Worm (Caenorhabditis elegans) whole organism, L2 larva: ENCODE results near the gene ztf-17.
A peak's percentile ranks its signal among the peaks of the same experiment; 100 is the strongest.

Source experiments
- C34F6.9 ChIP-seq: fragments of 150-350 bp; optimal IDR thresholded peaks from 2 replicates; lab custom pipeline; 2014; ENCODE audit warnings: missing biosample characterization, missing genetic modification characterization
- F13H6.1 ChIP-seq: sonication (generic microtip); optimal IDR thresholded peaks from 2 replicates; lab custom pipeline; 2016; ENCODE audit warnings: missing genetic modification characterization, missing compliant biosample characterization
- R02D3.7 ChIP-seq: fragments of 150-350 bp; optimal IDR thresholded peaks from 2 replicates; lab custom pipeline; 2014; ENCODE audit warnings: missing biosample characterization, missing genetic modification characterization
- Y55F3AM.14 ChIP-seq: fragments of 200-800 bp; sonication (Bioruptor generic); optimal IDR thresholded peaks from 2 replicates; lab custom pipeline; 2018; ENCODE audit warnings: mild to moderate bottlenecking, missing genetic modification characterization, missing compliant biosample characterization
- ZK546.5 ChIP-seq: sonication (generic microtip); optimal IDR thresholded peaks from 2 replicates; lab custom pipeline; 2017; ENCODE audit warnings: missing biosample characterization, missing genetic modification characterization
- alr-1 ChIP-seq: fragments of 150-350 bp; optimal IDR thresholded peaks from 2 replicates; lab custom pipeline; 2014; ENCODE audit warnings: missing biosample characterization, missing genetic modification characterization
- aly-2 ChIP-seq: fragments of 150-350 bp; optimal IDR thresholded peaks from 2 replicates; lab custom pipeline; 2014; ENCODE audit warnings: missing biosample characterization, missing genetic modification characterization
- ama-1 ChIP-seq: fragments of 150-350 bp; optimal IDR thresholded peaks from 2 replicates; lab custom pipeline; 2018; ENCODE audit warnings: inconsistent platforms
- blmp-1 ChIP-seq: sonication (generic microtip); optimal IDR thresholded peaks from 2 replicates; lab custom pipeline; 2017; ENCODE audit warnings: missing genetic modification characterization, mild to moderate bottlenecking, missing compliant biosample characterization, antibody characterized with exemption, moderate library complexity; ENCODE audit not compliant: insufficient read depth
- ceh-16 ChIP-seq: fragments of 150-350 bp; optimal IDR thresholded peaks from 2 replicates; lab custom pipeline; 2014; ENCODE audit warnings: missing biosample characterization, missing genetic modification characterization
- ceh-82 ChIP-seq: fragments of 150-350 bp; optimal IDR thresholded peaks from 2 replicates; lab custom pipeline; 2014; ENCODE audit warnings: missing biosample characterization, missing genetic modification characterization
- crh-2 ChIP-seq: sonication (generic microtip); optimal IDR thresholded peaks from 2 replicates; lab custom pipeline; 2017; ENCODE audit warnings: missing biosample characterization, missing genetic modification characterization
- dmd-4 ChIP-seq: sonication (generic microtip); optimal IDR thresholded peaks from 2 replicates; lab custom pipeline; 2017; ENCODE audit warnings: missing biosample characterization, missing genetic modification characterization
- egl-27 ChIP-seq: sonication (generic microtip); optimal IDR thresholded peaks from 3 replicates; lab custom pipeline; 2017; ENCODE audit warnings: missing biosample characterization, missing genetic modification reagents, missing genetic modification characterization
- elt-1 ChIP-seq: fragments of 150-350 bp; optimal IDR thresholded peaks from 2 replicates; lab custom pipeline; 2014; ENCODE audit warnings: missing biosample characterization, missing genetic modification characterization
- elt-3 ChIP-seq: sonication (generic microtip); optimal IDR thresholded peaks from 2 replicates; lab custom pipeline; 2017; ENCODE audit warnings: missing biosample characterization, missing genetic modification characterization
- fos-1 ChIP-seq: fragments of 150-350 bp; optimal IDR thresholded peaks from 2 replicates; lab custom pipeline; 2014; ENCODE audit warnings: missing biosample characterization, missing genetic modification characterization
- gmeb-1 ChIP-seq: fragments of 150-350 bp; optimal IDR thresholded peaks from 2 replicates; lab custom pipeline; 2014; ENCODE audit warnings: missing biosample characterization, missing genetic modification characterization
- lin-11 ChIP-seq: fragments of 150-350 bp; sonication (generic microtip); optimal IDR thresholded peaks from 2 replicates; lab custom pipeline; 2014; ENCODE audit warnings: missing biosample characterization, missing genetic modification characterization, inconsistent platforms, mixed read lengths
- lin-13 ChIP-seq: fragments of 150-350 bp; optimal IDR thresholded peaks from 2 replicates; lab custom pipeline; 2014; ENCODE audit warnings: missing biosample characterization, missing genetic modification reagents, missing genetic modification characterization
- lin-39 ChIP-seq: fragments of 150-350 bp; optimal IDR thresholded peaks from 2 replicates; lab custom pipeline; 2014; ENCODE audit warnings: missing biosample characterization, missing genetic modification reagents, missing genetic modification characterization
- lsy-2 ChIP-seq, 2 experiments: fragments of 150-350 bp in 1 of 2; sonication (generic microtip) in 1 of 2; optimal IDR thresholded peaks; 2 replicates each; lab custom pipeline; 2014 to 2017; ENCODE audit warnings: missing biosample characterization in 2 of 2, missing genetic modification characterization in 2 of 2
- mab-5 ChIP-seq: fragments of 150-350 bp; optimal IDR thresholded peaks from 2 replicates; lab custom pipeline; 2014; ENCODE audit warnings: missing biosample characterization, missing genetic modification characterization
- mbf-1 ChIP-seq: sonication (generic microtip); optimal IDR thresholded peaks from 2 replicates; lab custom pipeline; 2017; ENCODE audit warnings: missing biosample characterization, missing genetic modification characterization
- mdl-1 ChIP-seq, 2 experiments: fragments of 150-350 bp in 1 of 2; sonication (generic microtip) in 1 of 2; optimal IDR thresholded peaks; 2 replicates each; lab custom pipeline; 2017; ENCODE audit warnings: missing biosample characterization in 2 of 2, missing genetic modification characterization in 2 of 2
- nhr-10 ChIP-seq: sonication (generic microtip); optimal IDR thresholded peaks from 2 replicates; lab custom pipeline; 2017; ENCODE audit warnings: missing biosample characterization, missing genetic modification characterization
- nhr-11 ChIP-seq: fragments of 150-350 bp; optimal IDR thresholded peaks from 2 replicates; lab custom pipeline; 2014; ENCODE audit warnings: missing biosample characterization, missing genetic modification characterization
- nhr-12 ChIP-seq: fragments of 150-350 bp; optimal IDR thresholded peaks from 2 replicates; lab custom pipeline; 2014; ENCODE audit warnings: missing biosample characterization, missing genetic modification characterization
- nhr-129 ChIP-seq: fragments of 150-350 bp; optimal IDR thresholded peaks from 2 replicates; lab custom pipeline; 2014; ENCODE audit warnings: missing biosample characterization, missing genetic modification characterization
- nhr-21 ChIP-seq: fragments of 150-350 bp; optimal IDR thresholded peaks from 2 replicates; lab custom pipeline; 2014; ENCODE audit warnings: missing biosample characterization, missing genetic modification characterization
- nhr-23 ChIP-seq: fragments of 150-350 bp; optimal IDR thresholded peaks from 2 replicates; lab custom pipeline; 2014; ENCODE audit warnings: missing biosample characterization, missing genetic modification reagents, missing genetic modification characterization
- nhr-237 ChIP-seq: fragments of 150-350 bp; optimal IDR thresholded peaks from 2 replicates; lab custom pipeline; 2014; ENCODE audit warnings: missing biosample characterization, missing genetic modification characterization
- nhr-25 ChIP-seq: fragments of 150-350 bp; sonication (generic microtip); optimal IDR thresholded peaks from 3 replicates; lab custom pipeline; 2014; ENCODE audit warnings: missing biosample characterization, missing genetic modification characterization
- nhr-6 ChIP-seq: fragments of 150-350 bp; optimal IDR thresholded peaks from 2 replicates; lab custom pipeline; 2014; ENCODE audit warnings: missing biosample characterization, missing genetic modification characterization
- nhr-77 ChIP-seq: fragments of 150-350 bp; optimal IDR thresholded peaks from 2 replicates; lab custom pipeline; 2014; ENCODE audit warnings: missing biosample characterization, missing genetic modification characterization
- peb-1 ChIP-seq: fragments of 150-350 bp; optimal IDR thresholded peaks from 2 replicates; lab custom pipeline; 2014; ENCODE audit warnings: missing biosample characterization, missing genetic modification characterization
- sem-4 ChIP-seq: fragments of 150-350 bp; optimal IDR thresholded peaks from 2 replicates; lab custom pipeline; 2014; ENCODE audit warnings: missing biosample characterization, missing genetic modification reagents, missing genetic modification characterization
- skn-1 ChIP-seq: sonication (generic microtip); optimal IDR thresholded peaks from 2 replicates; lab custom pipeline; 2017; ENCODE audit warnings: missing biosample characterization, missing genetic modification characterization
- sma-3 ChIP-seq: sonication (generic microtip); optimal IDR thresholded peaks from 2 replicates; lab custom pipeline; 2016; ENCODE audit warnings: missing genetic modification reagents, missing genetic modification characterization, missing compliant biosample characterization
- sma-9 ChIP-seq, 2 experiments: fragments of 150-350 bp in 1 of 2; sonication (generic microtip) in 1 of 2; optimal IDR thresholded peaks; 2 replicates each; lab custom pipeline; 2014 to 2016; ENCODE audit warnings: missing genetic modification characterization in 2 of 2, mild to moderate bottlenecking in 1 of 2, missing biosample characterization in 1 of 2, missing compliant biosample characterization in 1 of 2, missing genetic modification reagents in 1 of 2, moderate library complexity in 1 of 2
- snpc-4 ChIP-seq: fragments of 150-350 bp; optimal IDR thresholded peaks from 2 replicates; lab custom pipeline; 2014; ENCODE audit warnings: missing biosample characterization, missing genetic modification characterization
- unc-39 ChIP-seq: fragments of 150-350 bp; optimal IDR thresholded peaks from 2 replicates; lab custom pipeline; 2014; ENCODE audit warnings: missing biosample characterization, missing genetic modification characterization
- unc-55 ChIP-seq: fragments of 150-350 bp; sonication (generic microtip); optimal IDR thresholded peaks from 3 replicates; lab custom pipeline; 2014; ENCODE audit warnings: missing biosample characterization, missing genetic modification reagents, missing genetic modification characterization
- zag-1 ChIP-seq: fragments of 150-350 bp; optimal IDR thresholded peaks from 2 replicates; lab custom pipeline; 2014; ENCODE audit warnings: missing biosample characterization, missing genetic modification characterization
- ztf-1 ChIP-seq: fragments of 200-800 bp; sonication (Bioruptor generic); conservative IDR thresholded peaks from 2 replicates; pipeline ENCODE4 v1.3.6; 2022; ENCODE audit warnings: missing genetic modification characterization, missing compliant biosample characterization
- ztf-11 ChIP-seq: sonication (generic microtip); optimal IDR thresholded peaks from 2 replicates; lab custom pipeline; 2017; ENCODE audit warnings: missing biosample characterization, missing genetic modification characterization
- ztf-4 ChIP-seq: fragments of 150-350 bp; optimal IDR thresholded peaks from 2 replicates; lab custom pipeline; 2014; ENCODE audit warnings: missing biosample characterization, missing genetic modification characterization

Gene ztf-17

DNA sequence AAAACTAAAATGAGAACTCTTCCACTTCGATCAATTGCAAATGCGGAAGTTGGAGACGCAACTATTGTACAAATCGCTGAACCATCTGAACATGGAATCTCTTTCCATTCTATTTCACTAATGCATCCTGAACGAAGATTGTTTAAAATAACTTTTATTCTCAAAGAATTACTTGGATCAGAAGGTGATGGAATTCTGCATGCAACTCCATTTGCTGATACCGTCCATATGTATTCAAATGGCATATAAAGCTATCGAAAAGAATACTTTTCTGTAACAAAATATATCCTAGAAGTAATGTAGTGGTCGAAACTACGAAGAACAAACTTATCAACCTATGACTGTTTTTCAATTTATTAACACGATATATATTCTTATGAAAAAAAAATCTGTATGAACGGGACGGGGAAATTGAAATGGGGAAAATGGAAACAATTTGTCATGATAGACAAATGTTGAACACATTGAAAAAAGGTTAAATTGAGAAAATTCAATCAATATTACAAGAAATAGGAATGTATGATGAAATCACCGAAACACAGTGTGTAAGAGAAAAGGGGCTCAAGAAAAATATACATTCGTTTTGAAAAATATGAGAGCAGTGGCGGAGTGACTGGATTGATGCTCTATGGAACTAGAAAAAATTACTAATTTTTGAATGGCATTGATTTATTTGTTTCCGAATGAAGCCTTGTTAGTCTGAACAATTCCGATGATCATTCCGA lies 7.9 kb upstream of the ztf-17 start, which contains the start of gene T01H3.2:
TSS of gene T01H3.2 (minus strand) at position 251 of the 725 bp plus-strand sequence.
- no peak for TF ChIP-seq F13H6.1
- no peak for TF ChIP-seq ztf-1 (GFP tag; lab: Robert Waterston, UW)
- TF ChIP-seq sma-3: no peak
- no peak for TF ChIP-seq nhr-10 (tag; lab: Kevin White, UChicago)
- no peak for TF ChIP-seq skn-1
- no peak for TF ChIP-seq unc-39 (tag; lab: Kevin White, UChicago)
- TF ChIP-seq lsy-2 (tag; optimal IDR thresholded peaks at IDR 0.05; lab: Kevin White, UChicago): peak in 1 of 2 experiments; percentile 12
- no peak for TF ChIP-seq elt-1
- TF ChIP-seq crh-2 (tag; lab: Kevin White, UChicago): peak; percentile 3
- TF ChIP-seq mab-5: no peak
- TF ChIP-seq ama-1 (lab: Kevin White, UChicago): peak; percentile 2
- no peak for TF ChIP-seq nhr-23 (tag; lab: Kevin White, UChicago)
- no peak for TF ChIP-seq snpc-4 (tag; lab: Kevin White, UChicago)

DNA sequence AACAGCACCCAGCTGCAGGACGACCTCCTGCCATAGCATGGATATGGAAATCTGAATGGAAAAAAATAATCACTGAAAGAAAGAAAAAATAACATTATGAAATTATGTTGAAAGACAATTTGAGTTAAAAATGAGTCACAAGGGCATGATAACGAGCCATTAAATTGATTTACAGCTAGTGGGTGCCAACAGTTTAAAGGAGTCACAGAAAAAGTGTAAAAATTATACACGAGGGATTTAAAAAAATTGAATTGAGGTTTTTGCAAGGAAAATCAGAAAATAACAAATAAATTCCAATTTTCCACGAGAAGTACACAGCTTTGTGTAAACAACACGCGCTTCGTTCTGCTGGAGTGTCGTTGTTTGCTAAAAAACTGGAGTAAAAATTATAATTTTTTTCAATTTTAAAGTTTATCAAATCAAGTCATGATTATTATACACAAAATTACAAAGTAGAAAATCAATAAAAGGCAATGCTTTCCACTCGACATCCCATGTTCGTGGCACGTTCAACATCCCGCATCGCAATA lies 3.9 kb upstream of the ztf-17 start, which contains the start of gene T01H3.3:
TSS of gene T01H3.3 (minus strand) at position 51 of the 530 bp plus-strand sequence.
- no peak for TF ChIP-seq dmd-4 (tag; lab: Kevin White, UChicago)
- no peak for TF ChIP-seq elt-1
- TF ChIP-seq lin-11 (tag; lab: Kevin White, UChicago): peak; percentile 11
- TF ChIP-seq ceh-82: no peak
- TF ChIP-seq sma-9 (GFP tag; optimal IDR thresholded peaks at IDR 0.05; lab: Kevin White, UChicago): peak; percentile 32
- TF ChIP-seq sma-9 (tag; optimal IDR thresholded peaks at IDR 0.05; lab: Kevin White, UChicago): no peak
- no peak for TF ChIP-seq nhr-12 (tag; lab: Kevin White, UChicago)
- no peak for TF ChIP-seq mdl-1 (tag; optimal IDR thresholded peaks at IDR 0.05; lab: Kevin White, UChicago)
- no peak for TF ChIP-seq ztf-4 (tag; lab: Kevin White, UChicago)
- TF ChIP-seq Y55F3AM.14: no peak
- no peak for TF ChIP-seq ceh-16 (tag; lab: Kevin White, UChicago)
- TF ChIP-seq lin-13 (GFP tag; lab: Kevin White, UChicago): peak; percentile 44
- TF ChIP-seq blmp-1 (tag; lab: Kevin White, UChicago): no peak
- no peak for TF ChIP-seq nhr-23 (tag; lab: Kevin White, UChicago)
- TF ChIP-seq R02D3.7 (tag; lab: Kevin White, UChicago): no peak
- TF ChIP-seq unc-39 (tag; lab: Kevin White, UChicago): no peak
- TF ChIP-seq ztf-11 (tag; lab: Kevin White, UChicago): no peak
- no peak for TF ChIP-seq mab-5
- no peak for TF ChIP-seq fos-1 (tag; lab: Kevin White, UChicago)
- peak in 1 of 2 experiments; percentile 82 for TF ChIP-seq lsy-2 (tag; optimal IDR thresholded peaks at IDR 0.05; lab: Kevin White, UChicago)
- peak; percentile 67 for TF ChIP-seq C34F6.9 (tag; lab: Kevin White, UChicago)
- no peak for TF ChIP-seq nhr-10 (tag; lab: Kevin White, UChicago)
- TF ChIP-seq unc-55 (GFP tag; lab: Kevin White, UChicago): peak; percentile 77
- no peak for TF ChIP-seq nhr-21 (tag; lab: Kevin White, UChicago)
- peak; percentile 31 for TF ChIP-seq nhr-25
- TF ChIP-seq sem-4 (tag; lab: Kevin White, UChicago): no peak
- no peak for TF ChIP-seq ZK546.5
- no peak for TF ChIP-seq nhr-77 (tag; lab: Kevin White, UChicago)
- TF ChIP-seq lin-39 (tag; lab: Kevin White, UChicago): no peak
- TF ChIP-seq elt-3 (tag; lab: Kevin White, UChicago): no peak
- TF ChIP-seq nhr-129 (tag; lab: Kevin White, UChicago): peak; percentile 36
- no peak for TF ChIP-seq nhr-11 (tag; lab: Kevin White, UChicago)
- no peak for TF ChIP-seq nhr-6 (tag; lab: Kevin White, UChicago)
- no peak for TF ChIP-seq skn-1
- TF ChIP-seq snpc-4 (tag; lab: Kevin White, UChicago): no peak
- no peak for TF ChIP-seq ama-1 (lab: Kevin White, UChicago)
- TF ChIP-seq F13H6.1: no peak
- TF ChIP-seq aly-2 (tag; lab: Kevin White, UChicago): no peak
- TF ChIP-seq alr-1 (tag; lab: Kevin White, UChicago): no peak
- no peak for TF ChIP-seq egl-27 (tag; lab: Kevin White, UChicago)
- TF ChIP-seq ztf-1 (GFP tag; lab: Robert Waterston, UW): no peak
- no peak for TF ChIP-seq mbf-1 (tag; lab: Kevin White, UChicago)
- no peak for TF ChIP-seq nhr-237 (tag; lab: Kevin White, UChicago)
- no peak for TF ChIP-seq sma-3
- TF ChIP-seq crh-2 (tag; lab: Kevin White, UChicago): peak; percentile 39
- TF ChIP-seq peb-1 (tag; lab: Kevin White, UChicago): no peak
- no peak for TF ChIP-seq zag-1
- peak; percentile 16 for TF ChIP-seq gmeb-1 (tag; lab: Kevin White, UChicago)
- TF ChIP-seq, all 48 proteins: peak for 10
